Worm (Caenorhabditis elegans) whole organism, L2 larva: ENCODE measurements around the gene fis-2.

Source experiments
- C34F6.9 ChIP-seq: fragments of 150-350 bp; optimal IDR thresholded peaks from 2 replicates; lab custom pipeline; 2014; ENCODE audit warnings: missing biosample characterization, missing genetic modification characterization
- F13H6.1 ChIP-seq: sonication (generic microtip); optimal IDR thresholded peaks from 2 replicates; lab custom pipeline; 2016; ENCODE audit warnings: missing genetic modification characterization, missing compliant biosample characterization
- Y55F3AM.14 ChIP-seq: fragments of 200-800 bp; sonication (Bioruptor generic); optimal IDR thresholded peaks from 2 replicates; lab custom pipeline; 2018; ENCODE audit warnings: mild to moderate bottlenecking, missing genetic modification characterization, missing compliant biosample characterization
- ZK546.5 ChIP-seq: sonication (generic microtip); optimal IDR thresholded peaks from 2 replicates; lab custom pipeline; 2017; ENCODE audit warnings: missing biosample characterization, missing genetic modification characterization
- aly-2 ChIP-seq: fragments of 150-350 bp; optimal IDR thresholded peaks from 2 replicates; lab custom pipeline; 2014; ENCODE audit warnings: missing biosample characterization, missing genetic modification characterization
- ama-1 ChIP-seq: fragments of 150-350 bp; optimal IDR thresholded peaks from 2 replicates; lab custom pipeline; 2018; ENCODE audit warnings: inconsistent platforms
- blmp-1 ChIP-seq: sonication (generic microtip); optimal IDR thresholded peaks from 2 replicates; lab custom pipeline; 2017; ENCODE audit warnings: missing genetic modification characterization, mild to moderate bottlenecking, missing compliant biosample characterization, antibody characterized with exemption, moderate library complexity; ENCODE audit not compliant: insufficient read depth
- ceh-16 ChIP-seq: fragments of 150-350 bp; optimal IDR thresholded peaks from 2 replicates; lab custom pipeline; 2014; ENCODE audit warnings: missing biosample characterization, missing genetic modification characterization
- ceh-82 ChIP-seq: fragments of 150-350 bp; optimal IDR thresholded peaks from 2 replicates; lab custom pipeline; 2014; ENCODE audit warnings: missing biosample characterization, missing genetic modification characterization
- crh-2 ChIP-seq: sonication (generic microtip); optimal IDR thresholded peaks from 2 replicates; lab custom pipeline; 2017; ENCODE audit warnings: missing biosample characterization, missing genetic modification characterization
- dmd-4 ChIP-seq: sonication (generic microtip); optimal IDR thresholded peaks from 2 replicates; lab custom pipeline; 2017; ENCODE audit warnings: missing biosample characterization, missing genetic modification characterization
- egl-27 ChIP-seq: sonication (generic microtip); optimal IDR thresholded peaks from 3 replicates; lab custom pipeline; 2017; ENCODE audit warnings: missing biosample characterization, missing genetic modification reagents, missing genetic modification characterization
- elt-1 ChIP-seq: fragments of 150-350 bp; optimal IDR thresholded peaks from 2 replicates; lab custom pipeline; 2014; ENCODE audit warnings: missing biosample characterization, missing genetic modification characterization
- elt-3 ChIP-seq: sonication (generic microtip); optimal IDR thresholded peaks from 2 replicates; lab custom pipeline; 2017; ENCODE audit warnings: missing biosample characterization, missing genetic modification characterization
- lin-11 ChIP-seq: fragments of 150-350 bp; sonication (generic microtip); optimal IDR thresholded peaks from 2 replicates; lab custom pipeline; 2014; ENCODE audit warnings: missing biosample characterization, missing genetic modification characterization, inconsistent platforms, mixed read lengths
- lin-39 ChIP-seq: fragments of 150-350 bp; optimal IDR thresholded peaks from 2 replicates; lab custom pipeline; 2014; ENCODE audit warnings: missing biosample characterization, missing genetic modification reagents, missing genetic modification characterization
- lsy-2 ChIP-seq, 2 experiments: fragments of 150-350 bp in 1 of 2; sonication (generic microtip) in 1 of 2; optimal IDR thresholded peaks; 2 replicates each; lab custom pipeline; 2014 to 2017; ENCODE audit warnings: missing biosample characterization in 2 of 2, missing genetic modification characterization in 2 of 2
- nhr-10 ChIP-seq: sonication (generic microtip); optimal IDR thresholded peaks from 2 replicates; lab custom pipeline; 2017; ENCODE audit warnings: missing biosample characterization, missing genetic modification characterization
- nhr-12 ChIP-seq: fragments of 150-350 bp; optimal IDR thresholded peaks from 2 replicates; lab custom pipeline; 2014; ENCODE audit warnings: missing biosample characterization, missing genetic modification characterization
- nhr-129 ChIP-seq: fragments of 150-350 bp; optimal IDR thresholded peaks from 2 replicates; lab custom pipeline; 2014; ENCODE audit warnings: missing biosample characterization, missing genetic modification characterization
- nhr-23 ChIP-seq: fragments of 150-350 bp; optimal IDR thresholded peaks from 2 replicates; lab custom pipeline; 2014; ENCODE audit warnings: missing biosample characterization, missing genetic modification reagents, missing genetic modification characterization
- nhr-237 ChIP-seq: fragments of 150-350 bp; optimal IDR thresholded peaks from 2 replicates; lab custom pipeline; 2014; ENCODE audit warnings: missing biosample characterization, missing genetic modification characterization
- nhr-25 ChIP-seq: fragments of 150-350 bp; sonication (generic microtip); optimal IDR thresholded peaks from 3 replicates; lab custom pipeline; 2014; ENCODE audit warnings: missing biosample characterization, missing genetic modification characterization
- nhr-6 ChIP-seq: fragments of 150-350 bp; optimal IDR thresholded peaks from 2 replicates; lab custom pipeline; 2014; ENCODE audit warnings: missing biosample characterization, missing genetic modification characterization
- peb-1 ChIP-seq: fragments of 150-350 bp; optimal IDR thresholded peaks from 2 replicates; lab custom pipeline; 2014; ENCODE audit warnings: missing biosample characterization, missing genetic modification characterization
- sem-4 ChIP-seq: fragments of 150-350 bp; optimal IDR thresholded peaks from 2 replicates; lab custom pipeline; 2014; ENCODE audit warnings: missing biosample characterization, missing genetic modification reagents, missing genetic modification characterization
- skn-1 ChIP-seq: sonication (generic microtip); optimal IDR thresholded peaks from 2 replicates; lab custom pipeline; 2017; ENCODE audit warnings: missing biosample characterization, missing genetic modification characterization
- snpc-4 ChIP-seq: fragments of 150-350 bp; optimal IDR thresholded peaks from 2 replicates; lab custom pipeline; 2014; ENCODE audit warnings: missing biosample characterization, missing genetic modification characterization
- unc-39 ChIP-seq: fragments of 150-350 bp; optimal IDR thresholded peaks from 2 replicates; lab custom pipeline; 2014; ENCODE audit warnings: missing biosample characterization, missing genetic modification characterization
- unc-55 ChIP-seq: fragments of 150-350 bp; sonication (generic microtip); optimal IDR thresholded peaks from 3 replicates; lab custom pipeline; 2014; ENCODE audit warnings: missing biosample characterization, missing genetic modification reagents, missing genetic modification characterization
- unc-62 ChIP-seq: fragments of 150-350 bp; optimal IDR thresholded peaks from 2 replicates; lab custom pipeline; 2014; ENCODE audit warnings: missing biosample characterization, missing genetic modification reagents, missing genetic modification characterization
- zag-1 ChIP-seq: fragments of 150-350 bp; optimal IDR thresholded peaks from 2 replicates; lab custom pipeline; 2014; ENCODE audit warnings: missing biosample characterization, missing genetic modification characterization
- ztf-1 ChIP-seq: fragments of 200-800 bp; sonication (Bioruptor generic); conservative IDR thresholded peaks from 2 replicates; pipeline ENCODE4 v1.3.6; 2022; ENCODE audit warnings: missing genetic modification characterization, missing compliant biosample characterization
- ztf-4 ChIP-seq: fragments of 150-350 bp; optimal IDR thresholded peaks from 2 replicates; lab custom pipeline; 2014; ENCODE audit warnings: missing biosample characterization, missing genetic modification characterization

Gene fis-2

DNA sequence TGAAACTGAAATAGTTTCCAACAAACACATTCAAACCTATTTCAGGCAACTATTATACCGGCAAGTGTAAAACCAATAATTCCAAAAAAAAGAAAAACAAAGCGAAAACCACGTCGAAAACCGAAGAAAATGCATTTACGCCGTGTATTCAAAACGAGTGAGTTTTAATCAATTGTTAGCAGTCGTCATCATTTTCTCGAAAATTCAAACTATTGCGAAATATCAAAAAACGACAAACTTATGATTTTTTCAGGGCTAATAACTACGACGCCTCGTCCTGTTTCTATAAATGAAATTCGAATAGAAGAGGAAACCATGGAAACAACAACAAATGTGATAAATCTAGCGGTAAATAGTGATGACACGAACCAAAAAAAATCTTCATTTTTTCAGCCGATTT lies 1.1 kb upstream of the fis-2 start:
- no peak for TF ChIP-seq crh-2 (tag; lab: Kevin White, UChicago)
- no peak for TF ChIP-seq unc-39
- peak; percentile 50 for TF ChIP-seq unc-55 (GFP tag; lab: Kevin White, UChicago)
- TF ChIP-seq, all 48 proteins: peak for 1

- no peak for TF ChIP-seq lsy-2 (tag; optimal IDR thresholded peaks at IDR 0.05; lab: Kevin White, UChicago)
- no peak for TF ChIP-seq unc-39
- no peak for TF ChIP-seq ceh-82 (tag; lab: Kevin White, UChicago)
Observed at ce11 chrX:8284003-8284402, 1.0 kb downstream of the fis-2 start.

- no peak for TF ChIP-seq aly-2
- no peak for TF ChIP-seq blmp-1 (tag; lab: Kevin White, UChicago)
- TF ChIP-seq Y55F3AM.14 (GFP tag; lab: Kevin White, UChicago): no peak
- no peak for TF ChIP-seq snpc-4 (tag; lab: Kevin White, UChicago)
- TF ChIP-seq peb-1 (tag; lab: Kevin White, UChicago): no peak
- TF ChIP-seq ztf-1 (GFP tag; lab: Robert Waterston, UW): no peak
- no peak for TF ChIP-seq ceh-16 (tag; lab: Kevin White, UChicago)
- no peak for TF ChIP-seq nhr-25
- TF ChIP-seq nhr-23 (tag; lab: Kevin White, UChicago): no peak
- TF ChIP-seq ztf-4: no peak
- no peak for TF ChIP-seq unc-39
- TF ChIP-seq sem-4 (tag; lab: Kevin White, UChicago): no peak
- TF ChIP-seq zag-1 (tag; lab: Kevin White, UChicago): no peak
- TF ChIP-seq lin-39 (tag; lab: Kevin White, UChicago): no peak
- no peak for TF ChIP-seq nhr-6 (tag; lab: Kevin White, UChicago)
- TF ChIP-seq ama-1 (lab: Kevin White, UChicago): no peak
- TF ChIP-seq C34F6.9: no peak
- TF ChIP-seq skn-1 (tag; lab: Kevin White, UChicago): no peak
- TF ChIP-seq dmd-4 (tag; lab: Kevin White, UChicago): no peak
- TF ChIP-seq ZK546.5 (tag; lab: Kevin White, UChicago): no peak
Observed at ce11 chrX:8276984-8277383, 8.0 kb downstream of the fis-2 start.

ce11 chrX:8276333-8276732 lies 8.7 kb downstream of the fis-2 start:
- TF ChIP-seq snpc-4 (tag; lab: Kevin White, UChicago) (no peak), ceh-82 (tag; lab: Kevin White, UChicago) (no peak), ztf-4 (no peak), C34F6.9 (peak; percentile 34), unc-55 (GFP tag; lab: Kevin White, UChicago) (peak; percentile 18), F13H6.1 (tag; lab: Kevin White, UChicago) (peak; percentile 6), nhr-129 (tag; lab: Kevin White, UChicago) (peak; percentile 2), ama-1 (lab: Kevin White, UChicago) (no peak), blmp-1 (tag; lab: Kevin White, UChicago) (peak; percentile 28), ZK546.5 (tag; lab: Kevin White, UChicago) (no peak)

- TF ChIP-seq nhr-237 (tag; lab: Kevin White, UChicago): no peak
- TF ChIP-seq unc-62 (GFP tag; lab: Kevin White, UChicago): no peak
- no peak for TF ChIP-seq snpc-4 (tag; lab: Kevin White, UChicago)
- TF ChIP-seq elt-1: no peak
- TF ChIP-seq dmd-4 (tag; lab: Kevin White, UChicago): no peak
- no peak for TF ChIP-seq egl-27 (tag; lab: Kevin White, UChicago)
- no peak for TF ChIP-seq peb-1 (tag; lab: Kevin White, UChicago)
- TF ChIP-seq elt-3 (tag; lab: Kevin White, UChicago): no peak
- no peak for TF ChIP-seq lin-11
Observed at ce11 chrX:8274869-8275268, 10.2 kb downstream of the fis-2 start, which contains the start of gene ksr-1. Gene ksr-1 (plus strand): TSS chrX:8275169.

DNA sequence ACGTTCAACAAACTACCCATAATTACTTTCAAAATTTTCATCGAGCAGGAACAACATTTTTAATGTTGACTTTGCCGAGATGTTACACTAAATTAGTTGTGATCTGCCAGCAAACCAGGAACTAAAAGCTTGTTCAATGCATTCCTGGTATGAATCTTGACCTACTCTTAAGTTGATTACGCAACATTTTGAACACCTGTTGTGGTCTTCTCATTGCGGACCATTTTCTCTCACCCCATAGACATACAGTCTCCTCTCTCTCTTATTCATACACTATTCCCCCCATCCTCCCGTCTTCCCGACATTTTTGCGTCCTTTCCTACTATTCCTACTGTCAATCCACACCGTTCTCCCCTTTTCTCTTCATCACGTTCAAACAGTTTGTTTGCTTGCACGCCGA lies 11.5 kb downstream of the fis-2 start:
- no peak for TF ChIP-seq nhr-12 (tag; lab: Kevin White, UChicago)
- no peak for TF ChIP-seq nhr-10
- TF ChIP-seq crh-2 (tag; lab: Kevin White, UChicago): no peak
- no peak for TF ChIP-seq nhr-25
